Fruit fly (Drosophila melanogaster) whole organism, embryonic: ENCODE data around the gene moon.

Experiments used
- CG10654 ChIP-seq: fragments of 200-800 bp; sonication (Bioruptor generic); optimal IDR thresholded peaks from 2 replicates; lab custom pipeline; 2016; ENCODE audit warnings: missing biosample characterization, missing genetic modification characterization
- CG11093 ChIP-seq: fragments of 200-800 bp; sonication (Bioruptor generic); IDR thresholded peaks from 3 replicates; pipeline ENCODE4 v1.3.6; 2022; ENCODE audit warnings: missing biosample characterization, missing genetic modification characterization
- CG11504 ChIP-seq: fragments of 200-800 bp; sonication (Bioruptor generic); optimal IDR thresholded peaks from 3 replicates; lab custom pipeline; 2019; ENCODE audit warnings: missing biosample characterization, mild to moderate bottlenecking, missing genetic modification characterization, moderate library complexity
- CG11723 ChIP-seq: fragments of 200-800 bp; sonication (Bioruptor generic); optimal IDR thresholded peaks from 2 replicates; lab custom pipeline; 2017; ENCODE audit warnings: missing biosample characterization, mild to moderate bottlenecking, missing genetic modification characterization
- CG12155 ChIP-seq: fragments of 200-800 bp; sonication (Bioruptor generic); optimal IDR thresholded peaks from 3 replicates; lab custom pipeline; 2016; ENCODE audit warnings: missing biosample characterization, missing genetic modification characterization
- CG12391 ChIP-seq: fragments of 200-800 bp; sonication (Bioruptor generic); optimal IDR thresholded peaks from 3 replicates; lab custom pipeline; 2018; ENCODE audit warnings: missing biosample characterization, mild to moderate bottlenecking, missing genetic modification characterization, moderate library complexity
- CG12769 ChIP-seq: fragments of 200-800 bp; sonication (Bioruptor generic); optimal IDR thresholded peaks from 2 replicates; lab custom pipeline; 2019; ENCODE audit warnings: missing biosample characterization, mild to moderate bottlenecking, missing genetic modification characterization, moderate library complexity
- CG14667 ChIP-seq: fragments of 200-800 bp; sonication (Bioruptor generic); IDR thresholded peaks from 2 replicates; pipeline ENCODE4 v1.3.6; 2022; ENCODE audit warnings: missing biosample characterization, missing genetic modification characterization
- CG15269 ChIP-seq: fragments of 200-800 bp; sonication (Bioruptor generic); optimal IDR thresholded peaks from 2 replicates; lab custom pipeline; 2018; ENCODE audit warnings: missing biosample characterization, mild to moderate bottlenecking, missing genetic modification characterization, moderate library complexity
- CG1603 ChIP-seq: fragments of 200-800 bp; sonication (Bioruptor generic); optimal IDR thresholded peaks from 2 replicates; lab custom pipeline; 2019; ENCODE audit warnings: missing biosample characterization, mild to moderate bottlenecking, missing genetic modification characterization, moderate library complexity
- CG18262 ChIP-seq: fragments of 200-800 bp; optimal IDR thresholded peaks from 3 replicates; lab custom pipeline; 2019; ENCODE audit warnings: missing biosample characterization, mild to moderate bottlenecking, missing genetic modification characterization, moderate library complexity
- CG18599 ChIP-seq: fragments of 200-800 bp; sonication (Bioruptor generic); optimal IDR thresholded peaks from 3 replicates; lab custom pipeline; 2017; ENCODE audit warnings: missing biosample characterization, missing genetic modification characterization, mild to moderate bottlenecking, moderate library complexity, missing genetic modification reagents
- CG2120 ChIP-seq: fragments of 200-800 bp; sonication (Bioruptor generic); optimal IDR thresholded peaks from 3 replicates; lab custom pipeline; 2016; ENCODE audit warnings: missing biosample characterization, missing genetic modification characterization
- CG2678 ChIP-seq: fragments of 200-800 bp; sonication (Bioruptor generic); optimal IDR thresholded peaks from 3 replicates; lab custom pipeline; 2019; ENCODE audit warnings: missing biosample characterization, mild to moderate bottlenecking, missing genetic modification characterization, moderate library complexity
- CG2889 ChIP-seq: fragments of 200-800 bp; sonication (Bioruptor generic); IDR thresholded peaks from 3 replicates; pipeline ENCODE4 v1.3.6; 2022; ENCODE audit warnings: missing biosample characterization, missing genetic modification characterization
- CG3163 ChIP-seq: fragments of 200-800 bp; sonication (Bioruptor generic); optimal IDR thresholded peaks from 3 replicates; lab custom pipeline; 2016; ENCODE audit warnings: missing biosample characterization, missing genetic modification characterization
- CG3281 ChIP-seq: fragments of 200-800 bp; sonication (Bioruptor generic); optimal IDR thresholded peaks from 3 replicates; lab custom pipeline; 2017; ENCODE audit warnings: missing biosample characterization, mild to moderate bottlenecking, missing genetic modification characterization
- CG8359 ChIP-seq: fragments of 200-800 bp; sonication (Bioruptor generic); optimal IDR thresholded peaks from 2 replicates; lab custom pipeline; 2017; ENCODE audit warnings: missing biosample characterization, mild to moderate bottlenecking, missing genetic modification characterization, borderline replicate concordance
- CG9932 ChIP-seq: fragments of 200-800 bp; sonication (Bioruptor generic); IDR thresholded peaks from 2 replicates; pipeline ENCODE4 v1.3.6; 2022; ENCODE audit warnings: missing biosample characterization, missing genetic modification characterization
- Dbx ChIP-seq: fragments of 200-800 bp; sonication (Bioruptor generic); IDR thresholded peaks from 3 replicates; pipeline ENCODE4 v1.3.6; 2022; ENCODE audit warnings: missing biosample characterization, missing genetic modification characterization
- Ets65A ChIP-seq: fragments of 200-800 bp; sonication (Bioruptor generic); peaks from one replicate; lab custom pipeline; 2016; ENCODE audit warnings: missing biosample characterization, missing genetic modification characterization
- Fer3 ChIP-seq: fragments of 200-800 bp; sonication (Bioruptor generic); optimal IDR thresholded peaks from 2 replicates; lab custom pipeline; 2018; ENCODE audit warnings: missing biosample characterization, mild to moderate bottlenecking, missing genetic modification characterization, moderate library complexity
- Hr51 ChIP-seq, 2 experiments: fragments of 200-800 bp; sonication (Bioruptor generic); optimal IDR thresholded peaks; 2 replicates in 1 of 2; 3 replicates in 1 of 2; lab custom pipeline; 2016 to 2018; ENCODE audit warnings: missing biosample characterization in 2 of 2, missing genetic modification characterization in 2 of 2, mild to moderate bottlenecking in 1 of 2, moderate library complexity in 1 of 2
- MTF-1 ChIP-seq: fragments of 200-800 bp; sonication (Bioruptor generic); optimal IDR thresholded peaks from 2 replicates; lab custom pipeline; 2018; ENCODE audit warnings: missing biosample characterization, mild to moderate bottlenecking, missing genetic modification characterization, borderline replicate concordance
- Nf-YA ChIP-seq: fragments of 200-800 bp; sonication (Bioruptor generic); IDR thresholded peaks from 2 replicates; pipeline ENCODE4 v1.3.6; 2022; ENCODE audit warnings: missing biosample characterization, missing genetic modification characterization
- Pdp1 ChIP-seq, 2 experiments: fragments of 200-800 bp; sonication (Bioruptor generic); optimal IDR thresholded peaks; 3 replicates each; lab custom pipeline; 2016; ENCODE audit warnings: missing biosample characterization in 2 of 2, missing genetic modification characterization in 2 of 2, mild to moderate bottlenecking in 1 of 2, moderate library complexity in 1 of 2
- Sox102F ChIP-seq: fragments of 200-800 bp; sonication (Bioruptor generic); optimal IDR thresholded peaks from 2 replicates; lab custom pipeline; 2018; ENCODE audit warnings: missing biosample characterization, mild to moderate bottlenecking, missing genetic modification characterization, moderate library complexity
- Trl ChIP-seq, 3 experiments: fragments of >200 bp in 2 of 3; fragments of 200-800 bp in 1 of 3; sonication (Bioruptor generic) in 1 of 3; optimal IDR thresholded peaks; 2 replicates in 1 of 3; 3 replicates in 2 of 3; lab custom pipeline; 2016 to 2017; ENCODE audit warnings: missing biosample characterization in 1 of 3, missing genetic modification characterization in 1 of 3
- YL-1 ChIP-seq: fragments of 200-800 bp; sonication (Bioruptor generic); optimal IDR thresholded peaks from 3 replicates; lab custom pipeline; 2017; ENCODE audit warnings: missing biosample characterization, mild to moderate bottlenecking, missing genetic modification characterization
- bcd ChIP-seq: fragments of 200-800 bp; sonication (Bioruptor generic); optimal IDR thresholded peaks from 2 replicates; lab custom pipeline; 2017; ENCODE audit warnings: missing biosample characterization, mild to moderate bottlenecking, missing genetic modification characterization
- bsh ChIP-seq, 2 experiments: fragments of 200-800 bp; sonication (Bioruptor generic); optimal IDR thresholded peaks; 2 replicates each; lab custom pipeline; 2017 to 2018; ENCODE audit warnings: mild to moderate bottlenecking in 2 of 2, missing biosample characterization in 2 of 2, missing genetic modification characterization in 2 of 2, moderate library complexity in 1 of 2
- caup ChIP-seq: fragments of 200-800 bp; sonication (Bioruptor generic); optimal IDR thresholded peaks from 3 replicates; lab custom pipeline; 2017; ENCODE audit warnings: missing biosample characterization, mild to moderate bottlenecking, missing genetic modification characterization, moderate library complexity; ENCODE audit not compliant: severe bottlenecking
- dmrt99B ChIP-seq: fragments of 200-800 bp; sonication (Bioruptor generic); optimal IDR thresholded peaks from 2 replicates; lab custom pipeline; 2018; ENCODE audit warnings: missing biosample characterization, mild to moderate bottlenecking, missing genetic modification characterization, moderate library complexity
- exex ChIP-seq: fragments of 200-800 bp; sonication (Bioruptor generic); optimal IDR thresholded peaks from 4 replicates; lab custom pipeline; 2018; ENCODE audit warnings: missing biosample characterization, mild to moderate bottlenecking, missing genetic modification characterization, moderate library complexity
- ftz-f1 ChIP-seq: fragments of 200-800 bp; sonication (Bioruptor generic); optimal IDR thresholded peaks from 2 replicates; lab custom pipeline; 2016; ENCODE audit warnings: missing biosample characterization, missing genetic modification characterization
- gem ChIP-seq: fragments of 200-800 bp; sonication (Bioruptor generic); optimal IDR thresholded peaks from 2 replicates; lab custom pipeline; 2019; ENCODE audit warnings: missing biosample characterization, mild to moderate bottlenecking, missing genetic modification characterization, moderate library complexity
- hkb ChIP-seq, 2 experiments: fragments of 200-800 bp in 1 of 2; fragments of >200 bp in 1 of 2; sonication (Bioruptor generic) in 1 of 2; IDR thresholded peaks in 1 of 2; optimal IDR thresholded peaks in 1 of 2; 2 replicates each; pipeline versions ENCODE4 v1.3.6 to Lab custom; 2017 to 2022; ENCODE audit warnings: missing biosample characterization in 1 of 2, missing genetic modification characterization in 1 of 2
- ind ChIP-seq: fragments of 200-800 bp; sonication (Bioruptor generic); optimal IDR thresholded peaks from 3 replicates; lab custom pipeline; 2016; ENCODE audit warnings: missing biosample characterization, missing genetic modification characterization
- klu ChIP-seq: fragments of 200-800 bp; sonication (Bioruptor generic); IDR thresholded peaks from 2 replicates; pipeline ENCODE4 v1.3.6; 2022; ENCODE audit warnings: missing biosample characterization, missing genetic modification characterization
- pita ChIP-seq: fragments of 200-800 bp; sonication (Bioruptor generic); optimal IDR thresholded peaks from 2 replicates; lab custom pipeline; 2017; ENCODE audit warnings: missing biosample characterization, mild to moderate bottlenecking, missing genetic modification characterization
- pum ChIP-seq: fragments of 200-800 bp; sonication (Bioruptor generic); optimal IDR thresholded peaks from 2 replicates; lab custom pipeline; 2016; ENCODE audit warnings: missing biosample characterization, missing genetic modification characterization
- schlank ChIP-seq: fragments of 200-800 bp; sonication (Bioruptor generic); optimal IDR thresholded peaks from 2 replicates; lab custom pipeline; 2018; ENCODE audit warnings: missing biosample characterization, mild to moderate bottlenecking, missing genetic modification characterization
- sens ChIP-seq: fragments of 200-800 bp; sonication (Bioruptor generic); peaks from one replicate; lab custom pipeline; 2016; ENCODE audit warnings: missing biosample characterization, missing genetic modification characterization
- shn ChIP-seq: fragments of 200-800 bp; sonication (Bioruptor generic); optimal IDR thresholded peaks from 3 replicates; lab custom pipeline; 2016; ENCODE audit warnings: missing biosample characterization, missing genetic modification characterization
- slbo ChIP-seq: fragments of 200-800 bp; sonication (Bioruptor generic); IDR thresholded peaks from 2 replicates; pipeline ENCODE4 v1.3.6; 2022; ENCODE audit warnings: missing biosample characterization, missing genetic modification characterization
- sob ChIP-seq: fragments of 200-800 bp; sonication (Bioruptor generic); IDR thresholded peaks from 2 replicates; pipeline ENCODE4 v1.3.6; 2022; ENCODE audit warnings: missing biosample characterization, missing genetic modification characterization
- tio ChIP-seq: fragments of 200-800 bp; sonication (Bioruptor generic); optimal IDR thresholded peaks from 2 replicates; lab custom pipeline; 2017; ENCODE audit warnings: missing biosample characterization, missing genetic modification characterization, inconsistent platforms
- yki ChIP-seq: fragments of >200 bp; optimal IDR thresholded peaks from 3 replicates; lab custom pipeline; 2018
- zfh1 ChIP-seq: fragments of 200-800 bp; sonication (Bioruptor generic); IDR thresholded peaks from 3 replicates; pipeline ENCODE4 v1.3.6; 2022; ENCODE audit warnings: missing biosample characterization, missing genetic modification characterization

The moon gene

DNA sequence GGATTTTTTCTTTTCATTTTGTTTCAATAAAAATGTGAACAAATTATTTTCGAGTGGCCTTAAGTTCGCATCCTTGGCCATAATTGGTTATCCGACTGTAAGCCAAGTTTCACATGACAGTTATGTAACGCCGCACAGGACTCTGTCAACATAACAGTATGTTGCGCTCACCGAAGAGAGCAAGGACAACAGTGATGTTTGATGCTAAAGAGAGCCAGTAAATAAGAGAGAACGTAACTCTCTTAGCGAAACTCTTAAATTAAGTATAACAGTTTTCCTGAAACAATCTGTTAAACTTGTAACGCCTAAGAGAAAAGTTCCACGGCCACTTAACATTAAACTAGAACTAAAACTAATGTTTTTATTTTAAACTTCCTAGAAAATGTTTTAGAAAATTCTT is 13.1 kb upstream of the moon start:
- no peak for TF ChIP-seq CG8359 (GFP tag; lab: Kevin White, UChicago)
- no peak for TF ChIP-seq CG11723 (GFP tag; lab: Kevin White, UChicago)
- no peak for TF ChIP-seq schlank
- no peak for TF ChIP-seq pum (GFP tag; lab: Kevin White, UChicago)
- peak in 1 of 2 experiments; percentile 51 for TF ChIP-seq Pdp1 (GFP tag; optimal IDR thresholded peaks at IDR 0.05; lab: Kevin White, UChicago)
- TF ChIP-seq Trl (optimal IDR thresholded peaks at IDR 0.05; lab: Kevin White, UChicago), result peak; percentile 33 to 67
- TF ChIP-seq Trl (GFP tag; optimal IDR thresholded peaks at IDR 0.05; lab: Kevin White, UChicago), result no peak
- TF ChIP-seq CG11093 (GFP tag; lab: Robert Waterston, UW), result no peak
- TF ChIP-seq CG12155 (GFP tag; lab: Kevin White, UChicago), result no peak
- TF ChIP-seq CG14667 (GFP tag; lab: Robert Waterston, UW), result no peak
- no peak for TF ChIP-seq YL-1 (GFP tag; lab: Kevin White, UChicago)
- no peak for TF ChIP-seq Nf-YA (GFP tag; lab: Robert Waterston, UW)
- TF ChIP-seq sob (GFP tag; lab: Robert Waterston, UW), result no peak
- TF ChIP-seq CG3163, result peak; percentile 50
- no peak for TF ChIP-seq pita (GFP tag; lab: Kevin White, UChicago)
- TF ChIP-seq CG10654, result no peak
- no peak for TF ChIP-seq Dbx (GFP tag; lab: Robert Waterston, UW)
- no peak for TF ChIP-seq CG18262 (tag; lab: Kevin White, UChicago)
- TF ChIP-seq shn (GFP tag; lab: Kevin White, UChicago), result no peak
- TF ChIP-seq tio, result no peak

DNA sequence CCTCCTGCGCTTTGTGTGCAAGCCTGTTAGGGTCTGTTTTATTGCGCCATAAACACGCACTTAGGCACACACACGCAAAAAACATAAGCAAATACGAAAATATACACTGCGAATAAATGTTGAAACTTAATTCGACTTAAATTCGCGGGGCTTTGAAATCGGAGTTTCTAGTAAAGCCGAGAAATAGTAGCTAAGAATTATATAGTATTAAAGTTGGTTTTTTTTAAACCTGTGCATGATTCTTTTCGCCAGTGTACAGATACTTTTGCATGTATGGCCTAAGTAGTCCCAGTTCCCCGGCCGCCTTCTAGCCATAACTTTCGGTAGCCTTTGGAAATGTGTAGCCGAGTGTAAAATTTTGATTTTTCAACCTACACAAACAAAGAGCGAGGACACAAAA is 11.8 kb upstream of the moon start:
- TF ChIP-seq hkb (optimal IDR thresholded peaks at IDR 0.05; lab: Kevin White, UChicago) (no peak), hkb (GFP tag; IDR thresholded peaks at IDR 0.05; lab: Robert Waterston, UW) (0 out of 2 replicates have a peak, but pooled peaks have one; percentile 14), CG11504 (tag; lab: Kevin White, UChicago) (peak; percentile 40), sens (GFP tag; lab: Kevin White, UChicago) (peak; percentile 55), Fer3 (peak; percentile 14), ftz-f1 (GFP tag; lab: Kevin White, UChicago) (no peak), CG9932 (GFP tag; lab: Robert Waterston, UW) (0 out of 2 replicates have a peak, but pooled peaks have one; percentile 31), CG3281 (GFP tag; lab: Kevin White, UChicago) (peak; percentile 18), CG2678 (tag; lab: Kevin White, UChicago) (peak; percentile 27), Hr51 (GFP tag; optimal IDR thresholded peaks at IDR 0.05; lab: Kevin White, UChicago) (peak in 1 of 2 experiments; percentile 1), caup (GFP tag; lab: Kevin White, UChicago) (peak; percentile 34), Ets65A (GFP tag; lab: Kevin White, UChicago) (peak; percentile 90), exex (tag; lab: Kevin White, UChicago) (no peak), MTF-1 (GFP tag; lab: Kevin White, UChicago) (no peak), CG2120 (GFP tag; lab: Kevin White, UChicago) (peak; percentile 56), Sox102F (peak; percentile 19), bcd (GFP tag; lab: Kevin White, UChicago) (peak; percentile 15), slbo (GFP tag; lab: Robert Waterston, UW) (peak; percentile 42; the same call in 1 of the 2 replicates), klu (GFP tag; lab: Robert Waterston, UW) (no peak), CG12391 (tag; lab: Kevin White, UChicago) (peak; percentile 3), ind (peak; percentile 12), gem (tag; lab: Kevin White, UChicago) (peak; percentile 40), CG15269 (tag; lab: Kevin White, UChicago) (peak; percentile 1), bsh (GFP tag; optimal IDR thresholded peaks at IDR 0.05; lab: Kevin White, UChicago) (peak in 1 of 2 experiments; percentile 5), CG12769 (peak; percentile 11), CG1603 (tag; lab: Kevin White, UChicago) (peak; percentile 26), zfh1 (GFP tag; lab: Robert Waterston, UW) (0 out of 3 replicates have a peak, but pooled peaks have one; percentile 41), CG2889 (0 out of 3 replicates have a peak, but pooled peaks have one; percentile 26), yki (lab: Kevin White, UChicago) (no peak), dmrt99B (tag; lab: Kevin White, UChicago) (peak; percentile 10), CG18599 (GFP tag; lab: Kevin White, UChicago) (peak; percentile 45)
